Fruit fly (Drosophila melanogaster) whole organism, embryonic: Measurements from ENCODE around the gene AcCoAS.
A peak's percentile ranks its signal among the peaks of the same experiment; 100 is the strongest.

ENCODE experiments used
- Abd-B ChIP-seq: fragments of 200-800 bp; sonication (Bioruptor generic); optimal IDR thresholded peaks from 2 replicates; lab custom pipeline; 2018; ENCODE audit warnings: missing biosample characterization, mild to moderate bottlenecking, missing genetic modification characterization, moderate library complexity
- Atf6 ChIP-seq: fragments of 200-800 bp; sonication (Bioruptor generic); IDR thresholded peaks from 2 replicates; pipeline ENCODE4 v1.3.6; 2022; ENCODE audit warnings: missing biosample characterization, missing genetic modification characterization
- CG11504 ChIP-seq: fragments of 200-800 bp; sonication (Bioruptor generic); optimal IDR thresholded peaks from 3 replicates; lab custom pipeline; 2019; ENCODE audit warnings: missing biosample characterization, mild to moderate bottlenecking, missing genetic modification characterization, moderate library complexity
- CG12155 ChIP-seq: fragments of 200-800 bp; sonication (Bioruptor generic); optimal IDR thresholded peaks from 3 replicates; lab custom pipeline; 2016; ENCODE audit warnings: missing biosample characterization, missing genetic modification characterization
- CG12391 ChIP-seq: fragments of 200-800 bp; sonication (Bioruptor generic); optimal IDR thresholded peaks from 3 replicates; lab custom pipeline; 2018; ENCODE audit warnings: missing biosample characterization, mild to moderate bottlenecking, missing genetic modification characterization, moderate library complexity
- CG12659 ChIP-seq: fragments of 200-800 bp; sonication (Bioruptor generic); optimal IDR thresholded peaks from 3 replicates; lab custom pipeline; 2017; ENCODE audit warnings: mild to moderate bottlenecking, missing biosample characterization, missing genetic modification reagents, missing genetic modification characterization
- CG12769 ChIP-seq: fragments of 200-800 bp; sonication (Bioruptor generic); optimal IDR thresholded peaks from 2 replicates; lab custom pipeline; 2019; ENCODE audit warnings: missing biosample characterization, mild to moderate bottlenecking, missing genetic modification characterization, moderate library complexity
- CG13424 ChIP-seq: fragments of 200-800 bp; sonication (Bioruptor generic); optimal IDR thresholded peaks from 2 replicates; lab custom pipeline; 2019; ENCODE audit warnings: missing biosample characterization, mild to moderate bottlenecking, missing genetic modification characterization, moderate library complexity
- CG13894 ChIP-seq: fragments of 200-800 bp; sonication (Bioruptor generic); optimal IDR thresholded peaks from 3 replicates; lab custom pipeline; 2018; ENCODE audit warnings: missing biosample characterization, mild to moderate bottlenecking, missing genetic modification characterization, moderate library complexity
- CG1602 ChIP-seq: fragments of 200-800 bp; sonication (Bioruptor generic); optimal IDR thresholded peaks from 3 replicates; lab custom pipeline; 2016; ENCODE audit warnings: missing biosample characterization, missing genetic modification characterization
- CG17328 ChIP-seq: fragments of 200-800 bp; sonication (Bioruptor generic); IDR thresholded peaks from 2 replicates; pipeline ENCODE4 v1.3.6; 2022; ENCODE audit warnings: missing biosample characterization, missing genetic modification characterization
- CG18764 ChIP-seq: fragments of 200-800 bp; sonication (Bioruptor generic); optimal IDR thresholded peaks from 3 replicates; lab custom pipeline; 2016; ENCODE audit warnings: missing biosample characterization, missing genetic modification characterization
- CG30403 ChIP-seq: fragments of 200-800 bp; sonication (Bioruptor generic); optimal IDR thresholded peaks from 3 replicates; lab custom pipeline; 2016; ENCODE audit warnings: missing biosample characterization, missing genetic modification characterization
- CG33557 ChIP-seq: fragments of 200-800 bp; sonication (Bioruptor generic); optimal IDR thresholded peaks from 2 replicates; lab custom pipeline; 2019; ENCODE audit warnings: missing biosample characterization, mild to moderate bottlenecking, missing genetic modification characterization, moderate library complexity
- CG34376 ChIP-seq: fragments of 200-800 bp; sonication (Bioruptor generic); optimal IDR thresholded peaks from 2 replicates; lab custom pipeline; 2018; ENCODE audit warnings: missing biosample characterization, mild to moderate bottlenecking, missing genetic modification characterization
- CG34422 ChIP-seq: fragments of 200-800 bp; sonication (Bioruptor generic); IDR thresholded peaks from 3 replicates; pipeline ENCODE4 v1.3.6; 2022; ENCODE audit warnings: missing biosample characterization, missing genetic modification characterization
- CG3838 ChIP-seq: fragments of 200-800 bp; sonication (Bioruptor generic); optimal IDR thresholded peaks from 3 replicates; lab custom pipeline; 2016; ENCODE audit warnings: missing biosample characterization, missing genetic modification characterization
- CG5245 ChIP-seq: fragments of 200-800 bp; sonication (Bioruptor generic); optimal IDR thresholded peaks from 3 replicates; lab custom pipeline; 2016; ENCODE audit warnings: missing biosample characterization, missing genetic modification characterization
- CG6765 ChIP-seq: fragments of 200-800 bp; sonication (Bioruptor generic); optimal IDR thresholded peaks from 3 replicates; lab custom pipeline; 2017; ENCODE audit warnings: missing biosample characterization, mild to moderate bottlenecking, missing genetic modification characterization
- CG6854 ChIP-seq: fragments of 200-800 bp; sonication (Bioruptor generic); optimal IDR thresholded peaks from 3 replicates; lab custom pipeline; 2017; ENCODE audit warnings: missing biosample characterization, mild to moderate bottlenecking, missing genetic modification characterization
- CG7786 ChIP-seq: fragments of 200-800 bp; sonication (Bioruptor generic); optimal IDR thresholded peaks from 2 replicates; lab custom pipeline; 2016; ENCODE audit warnings: missing biosample characterization, missing genetic modification characterization
- CG7963 ChIP-seq: fragments of 200-800 bp; sonication (Bioruptor generic); IDR thresholded peaks from 3 replicates; pipeline ENCODE4 v1.3.6; 2022; ENCODE audit warnings: missing biosample characterization, missing genetic modification characterization; ENCODE audit not compliant: partially characterized antibody
- CG7987 ChIP-seq: fragments of 200-800 bp; sonication (Bioruptor generic); optimal IDR thresholded peaks from 2 replicates; lab custom pipeline; 2018; ENCODE audit warnings: missing biosample characterization, mild to moderate bottlenecking, missing genetic modification characterization, moderate library complexity
- CG9932 ChIP-seq: fragments of 200-800 bp; sonication (Bioruptor generic); IDR thresholded peaks from 2 replicates; pipeline ENCODE4 v1.3.6; 2022; ENCODE audit warnings: missing biosample characterization, missing genetic modification characterization
- Camta ChIP-seq: fragments of 200-800 bp; sonication (Bioruptor generic); optimal IDR thresholded peaks from 2 replicates; lab custom pipeline; 2016; ENCODE audit warnings: missing biosample characterization, missing genetic modification characterization
- Dfd ChIP-seq, 2 experiments: fragments of >200 bp; optimal IDR thresholded peaks; 2 replicates each; lab custom pipeline; 2017; ENCODE audit warnings: missing biosample characterization in 2 of 2, missing genetic modification characterization in 2 of 2
- E2f1 ChIP-seq: fragments of 200-800 bp; sonication (Bioruptor generic); IDR thresholded peaks from 2 replicates; pipeline ENCODE4 v1.3.6; 2022; ENCODE audit warnings: missing biosample characterization, missing genetic modification characterization
- Fer1 ChIP-seq: fragments of 200-800 bp; sonication (Bioruptor generic); optimal IDR thresholded peaks from 2 replicates; lab custom pipeline; 2017; ENCODE audit warnings: missing biosample characterization, mild to moderate bottlenecking, missing genetic modification characterization
- Gug ChIP-seq: fragments of 200-800 bp; sonication (Bioruptor generic); IDR thresholded peaks from 4 replicates; pipeline ENCODE4 v1.3.6; 2022; ENCODE audit warnings: missing biosample characterization, missing genetic modification characterization
- HmgD ChIP-seq: fragments of 200-800 bp; sonication (Bioruptor generic); optimal IDR thresholded peaks from 3 replicates; lab custom pipeline; 2016; ENCODE audit warnings: missing biosample characterization, missing genetic modification characterization
- MTF-1 ChIP-seq: fragments of 200-800 bp; sonication (Bioruptor generic); optimal IDR thresholded peaks from 2 replicates; lab custom pipeline; 2018; ENCODE audit warnings: missing biosample characterization, mild to moderate bottlenecking, missing genetic modification characterization, borderline replicate concordance
- Meics ChIP-seq: fragments of 200-800 bp; sonication (Bioruptor generic); optimal IDR thresholded peaks from 2 replicates; lab custom pipeline; 2017; ENCODE audit warnings: missing biosample characterization, mild to moderate bottlenecking, missing genetic modification characterization
- Nf-YA ChIP-seq: fragments of 200-800 bp; sonication (Bioruptor generic); IDR thresholded peaks from 2 replicates; pipeline ENCODE4 v1.3.6; 2022; ENCODE audit warnings: missing biosample characterization, missing genetic modification characterization
- Nf-YB ChIP-seq: fragments of 200-800 bp; sonication (Bioruptor generic); optimal IDR thresholded peaks from 3 replicates; lab custom pipeline; 2019; ENCODE audit warnings: missing biosample characterization, mild to moderate bottlenecking, missing genetic modification characterization, moderate library complexity
- PHDP ChIP-seq: fragments of 200-800 bp; sonication (Bioruptor generic); optimal IDR thresholded peaks from 3 replicates; lab custom pipeline; 2018; ENCODE audit warnings: missing biosample characterization, mild to moderate bottlenecking, missing genetic modification characterization, moderate library complexity
- Ptx1 ChIP-seq: fragments of 200-800 bp; sonication (Bioruptor generic); IDR thresholded peaks from 2 replicates; pipeline ENCODE4 v1.3.6; 2022; ENCODE audit warnings: missing biosample characterization, missing genetic modification characterization
- Spps ChIP-seq: fragments of 200-800 bp; sonication (Bioruptor generic); optimal IDR thresholded peaks from 2 replicates; lab custom pipeline; 2018; ENCODE audit warnings: missing biosample characterization, mild to moderate bottlenecking, missing genetic modification characterization
- Sry-δ ChIP-seq: fragments of 200-800 bp; sonication (Bioruptor generic); optimal IDR thresholded peaks from 2 replicates; lab custom pipeline; 2016; ENCODE audit warnings: missing biosample characterization, missing genetic modification characterization
- Usf ChIP-seq: fragments of 200-800 bp; sonication (Bioruptor generic); optimal IDR thresholded peaks from 2 replicates; lab custom pipeline; 2017; ENCODE audit warnings: missing genotype, missing biosample characterization, missing genetic modification characterization
- fd64A ChIP-seq: fragments of 200-800 bp; sonication (Bioruptor generic); optimal IDR thresholded peaks from 3 replicates; lab custom pipeline; 2018; ENCODE audit warnings: missing biosample characterization, mild to moderate bottlenecking, missing genetic modification characterization
- grau ChIP-seq: fragments of 200-800 bp; optimal IDR thresholded peaks from 3 replicates; lab custom pipeline; 2019; ENCODE audit warnings: missing biosample characterization, mild to moderate bottlenecking, missing genetic modification characterization, moderate library complexity
- mld ChIP-seq: fragments of 200-800 bp; sonication (Bioruptor generic); IDR thresholded peaks from 3 replicates; pipeline ENCODE4 v1.3.6; 2022; ENCODE audit warnings: missing biosample characterization, missing genetic modification characterization; ENCODE audit not compliant: partially characterized antibody
- nom ChIP-seq: fragments of 200-800 bp; sonication (Bioruptor generic); optimal IDR thresholded peaks from 2 replicates; lab custom pipeline; 2017; ENCODE audit warnings: missing biosample characterization, missing genetic modification characterization, mild to moderate bottlenecking, moderate library complexity, missing genetic modification reagents
- slou ChIP-seq: fragments of 200-800 bp; sonication (Bioruptor generic); optimal IDR thresholded peaks from 3 replicates; lab custom pipeline; 2016; ENCODE audit warnings: missing biosample characterization, missing genetic modification characterization
- tap ChIP-seq: fragments of 200-800 bp; optimal IDR thresholded peaks from 3 replicates; lab custom pipeline; 2019; ENCODE audit warnings: missing biosample characterization, mild to moderate bottlenecking, missing genetic modification characterization, moderate library complexity
- tll ChIP-seq, 2 experiments: fragments of 200-800 bp in 1 of 2; fragments of >200 bp in 1 of 2; sonication (Bioruptor generic) in 1 of 2; optimal IDR thresholded peaks; 2 replicates each; lab custom pipeline; 2017 to 2019; ENCODE audit warnings: missing biosample characterization in 2 of 2, missing genetic modification characterization in 2 of 2, mild to moderate bottlenecking in 1 of 2, moderate library complexity in 1 of 2
- ttk ChIP-seq: fragments of 200-800 bp; sonication (Bioruptor generic); IDR thresholded peaks from 2 replicates; pipeline ENCODE4 v2.1.2; 2022; ENCODE audit warnings: missing biosample characterization, missing genetic modification characterization
- unc-4 ChIP-seq: fragments of 200-800 bp; sonication (Bioruptor generic); IDR thresholded peaks from 2 replicates; pipeline ENCODE4 v1.3.6; 2022; ENCODE audit warnings: missing biosample characterization, missing genetic modification characterization; ENCODE audit not compliant: partially characterized antibody
- zen2 ChIP-seq: fragments of 200-800 bp; sonication (Bioruptor generic); IDR thresholded peaks from 3 replicates; pipeline ENCODE4 v1.3.6; 2022; ENCODE audit warnings: missing biosample characterization, missing genetic modification characterization; ENCODE audit not compliant: partially characterized antibody

Gene AcCoAS

DNA sequence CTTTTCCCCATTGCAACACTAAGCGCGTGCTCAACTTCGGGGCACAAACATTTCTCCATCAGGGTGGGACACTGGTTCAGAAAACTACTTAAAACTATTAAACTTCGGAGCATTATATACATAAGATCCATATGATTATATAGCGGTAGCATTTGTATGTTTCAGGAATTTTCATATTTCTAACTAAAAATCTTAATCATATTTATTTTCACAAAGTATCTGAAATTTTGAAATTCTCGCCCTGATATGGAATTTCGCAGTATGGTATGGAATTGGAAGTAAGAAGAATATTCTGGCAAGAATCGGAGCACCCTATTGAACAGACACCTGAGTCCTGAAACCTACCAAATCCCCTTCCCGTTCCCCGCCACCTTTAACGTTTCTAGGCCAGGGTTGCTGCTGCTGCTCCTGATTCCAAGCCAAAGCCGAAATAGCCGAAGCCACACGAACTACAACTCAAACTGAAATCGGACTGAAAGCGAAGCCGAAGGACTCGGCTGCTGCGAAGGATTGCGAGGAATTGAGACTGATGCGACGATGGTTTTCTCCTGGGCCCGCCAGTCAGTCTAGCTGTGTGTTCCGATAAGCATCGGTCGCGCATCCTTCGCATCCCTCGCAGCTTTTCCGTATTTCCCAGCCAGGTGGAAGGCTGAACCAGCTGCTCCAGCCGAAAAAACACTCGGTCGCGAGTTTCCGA is 41.9 kb upstream of the AcCoAS start (continued):
- TF ChIP-seq tap (tag; lab: Kevin White, UChicago) (peak; percentile 0), CG12391 (tag; lab: Kevin White, UChicago) (peak; percentile 43), PHDP (tag; lab: Kevin White, UChicago) (no peak), Nf-YB (GFP tag; lab: Kevin White, UChicago) (peak; percentile 8), grau (tag; lab: Kevin White, UChicago) (no peak), CG9932 (GFP tag; lab: Robert Waterston, UW) (no peak), nom (GFP tag; lab: Kevin White, UChicago) (no peak), CG3838 (GFP tag; lab: Kevin White, UChicago) (no peak), CG17328 (GFP tag; lab: Robert Waterston, UW) (no peak), CG1602 (GFP tag; lab: Kevin White, UChicago) (no peak), CG13894 (tag; lab: Kevin White, UChicago) (peak; percentile 59), MTF-1 (no peak), CG12769 (tag; lab: Kevin White, UChicago) (peak; percentile 49), unc-4 (GFP tag; lab: Robert Waterston, UW) (0 out of 2 replicates have a peak, but pooled peaks have one; percentile 13), Abd-B (no peak), E2f1 (GFP tag; lab: Robert Waterston, UW) (no peak), CG11504 (tag; lab: Kevin White, UChicago) (peak; percentile 54), Spps (tag; lab: Kevin White, UChicago) (no peak), zen2 (GFP tag; lab: Robert Waterston, UW) (no peak), fd64A (no peak), tll (GFP tag; optimal IDR thresholded peaks at IDR 0.05; lab: Kevin White, UChicago) (no peak), ttk (GFP tag; lab: Robert Waterston, UW) (no peak), CG34422 (GFP tag; lab: Robert Waterston, UW) (no peak), CG13424 (tag; lab: Kevin White, UChicago) (peak; percentile 53), CG7987 (GFP tag; lab: Kevin White, UChicago) (no peak), CG7786 (GFP tag; lab: Kevin White, UChicago) (no peak), CG7963 (GFP tag; lab: Robert Waterston, UW) (no peak), HmgD (GFP tag; lab: Kevin White, UChicago) (no peak), Camta (GFP tag; lab: Kevin White, UChicago) (no peak), Ptx1 (no peak), CG12659 (GFP tag; lab: Kevin White, UChicago) (peak; percentile 28), CG6765 (GFP tag; lab: Kevin White, UChicago) (peak; percentile 49), mld (GFP tag; lab: Robert Waterston, UW) (no peak), Nf-YA (GFP tag; lab: Robert Waterston, UW) (no peak), Gug (GFP tag; lab: Robert Waterston, UW) (no peak), CG6854 (GFP tag; lab: Kevin White, UChicago) (no peak), CG12155 (GFP tag; lab: Kevin White, UChicago) (no peak), Fer1 (peak; percentile 78), Dfd (GFP tag; optimal IDR thresholded peaks at IDR 0.05; lab: Kevin White, UChicago) (no peak), CG5245 (GFP tag; lab: Kevin White, UChicago) (no peak), CG18764 (GFP tag; lab: Kevin White, UChicago) (no peak), CG30403 (peak; percentile 10), Meics (GFP tag; lab: Kevin White, UChicago) (peak; percentile 69), Sry-δ (no peak), CG33557 (no peak), Usf (GFP tag; lab: Kevin White, UChicago) (no peak), slou (GFP tag; lab: Kevin White, UChicago) (no peak), CG34376 (GFP tag; lab: Kevin White, UChicago) (peak; percentile 69), Atf6 (GFP tag; lab: Robert Waterston, UW) (no peak; the same call in 1 of the 2 replicates)
